Worm (Caenorhabditis elegans) whole organism, L1 larva: ENCODE data around the gene hcp-2.

Experiments used
- alr-1 ChIP-seq: fragments of 200-800 bp; sonication (Bioruptor generic); optimal IDR thresholded peaks from 2 replicates; lab custom pipeline; 2018; ENCODE audit warnings: borderline replicate concordance, mild to moderate bottlenecking, missing genetic modification characterization, missing compliant biosample characterization
- ama-1 ChIP-seq: fragments of 150-350 bp; optimal IDR thresholded peaks from 2 replicates; lab custom pipeline; 2014
- ces-1 ChIP-seq: fragments of 150-350 bp; optimal IDR thresholded peaks from 2 replicates; lab custom pipeline; 2014; ENCODE audit warnings: missing biosample characterization, missing genetic modification reagents, missing genetic modification characterization
- lin-14 ChIP-seq: fragments of 200-800 bp; sonication (Bioruptor generic); optimal IDR thresholded peaks from 2 replicates; lab custom pipeline; 2018; ENCODE audit warnings: mild to moderate bottlenecking, missing genetic modification characterization, moderate library complexity, missing compliant biosample characterization
- lin-39 ChIP-seq: fragments of 150-350 bp; optimal IDR thresholded peaks from 2 replicates; lab custom pipeline; 2014; ENCODE audit warnings: missing biosample characterization, missing genetic modification reagents, missing genetic modification characterization
- mdl-1 ChIP-seq, 2 experiments: fragments of 150-350 bp; optimal IDR thresholded peaks; 2 replicates each; lab custom pipeline; 2014 to 2017; ENCODE audit warnings: missing biosample characterization in 2 of 2, missing genetic modification characterization in 2 of 2, inconsistent platforms in 1 of 2
- nhr-12 ChIP-seq: sonication (generic microtip); optimal IDR thresholded peaks from 2 replicates; lab custom pipeline; 2017; ENCODE audit warnings: missing biosample characterization, missing genetic modification characterization
- tbx-2 ChIP-seq: sonication (generic microtip); optimal IDR thresholded peaks from 2 replicates; lab custom pipeline; 2016; ENCODE audit warnings: missing genetic modification characterization, missing compliant biosample characterization

- TF ChIP-seq lin-39 (tag; lab: Kevin White, UChicago) (no peak), ces-1 (GFP tag; lab: Kevin White, UChicago) (no peak), ama-1 (lab: Kevin White, UChicago) (no peak), alr-1 (tag; lab: Kevin White, UChicago) (no peak), tbx-2 (tag; lab: Kevin White, UChicago) (no peak), mdl-1 (tag; optimal IDR thresholded peaks at IDR 0.05; lab: Kevin White, UChicago) (no peak), lin-14 (GFP tag; lab: Kevin White, UChicago) (no peak), nhr-12 (no peak)
These were observed 15.1 kb upstream of the hcp-2 start for ce11 chrV:9630542-9630941.
